Worm (Caenorhabditis elegans) whole organism, L2 larva: ENCODE data around the gene clp-9.

ENCODE experiments used
- alr-1 ChIP-seq: fragments of 150-350 bp; optimal IDR thresholded peaks from 2 replicates; lab custom pipeline; 2014; ENCODE audit warnings: missing biosample characterization, missing genetic modification characterization
- aly-2 ChIP-seq: fragments of 150-350 bp; optimal IDR thresholded peaks from 2 replicates; lab custom pipeline; 2014; ENCODE audit warnings: missing biosample characterization, missing genetic modification characterization
- elt-3 ChIP-seq: sonication (generic microtip); optimal IDR thresholded peaks from 2 replicates; lab custom pipeline; 2017; ENCODE audit warnings: missing biosample characterization, missing genetic modification characterization
- nhr-12 ChIP-seq: fragments of 150-350 bp; optimal IDR thresholded peaks from 2 replicates; lab custom pipeline; 2014; ENCODE audit warnings: missing biosample characterization, missing genetic modification characterization
- unc-55 ChIP-seq: fragments of 150-350 bp; sonication (generic microtip); optimal IDR thresholded peaks from 3 replicates; lab custom pipeline; 2014; ENCODE audit warnings: missing biosample characterization, missing genetic modification reagents, missing genetic modification characterization
- zag-1 ChIP-seq: fragments of 150-350 bp; optimal IDR thresholded peaks from 2 replicates; lab custom pipeline; 2014; ENCODE audit warnings: missing biosample characterization, missing genetic modification characterization

DNA sequence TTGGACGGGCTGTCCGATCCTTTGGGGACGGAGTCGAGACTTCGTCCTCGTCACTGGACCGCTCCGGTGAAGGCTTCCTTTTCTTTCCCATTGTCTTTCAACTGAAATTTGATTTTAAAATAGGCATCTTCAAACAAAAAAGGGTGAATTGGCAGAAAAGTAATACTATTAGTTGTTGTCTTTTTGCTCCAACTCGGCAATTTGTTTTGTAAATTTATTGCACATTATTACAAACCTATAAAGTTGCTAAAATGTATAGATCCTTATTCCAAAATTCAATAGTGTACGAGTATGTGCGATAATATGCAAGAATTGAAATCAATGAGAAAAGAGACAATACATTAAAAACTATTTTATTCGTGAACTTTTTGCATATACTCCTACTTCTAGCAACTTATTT lies 25.9 kb downstream of the clp-9 start, which contains the start of gene lsy-12:
- TF ChIP-seq zag-1 (tag; lab: Kevin White, UChicago) (no peak), aly-2 (tag; lab: Kevin White, UChicago) (no peak), unc-55 (no peak), elt-3 (tag; lab: Kevin White, UChicago) (no peak), nhr-12 (tag; lab: Kevin White, UChicago) (no peak), alr-1 (tag; lab: Kevin White, UChicago) (no peak)
